Fruit fly (Drosophila melanogaster) S2 (cell line): ENCODE measurements around the gene Nipsnap.

Experiments
- CG8478 ChIP-seq: fragments of >200 bp; optimal IDR thresholded peaks from 2 replicates; lab custom pipeline; 2018
- CTCF ChIP-seq, 2 experiments: fragments of >200 bp; optimal IDR thresholded peaks; 2 replicates each; lab custom pipeline; 2018

DNA sequence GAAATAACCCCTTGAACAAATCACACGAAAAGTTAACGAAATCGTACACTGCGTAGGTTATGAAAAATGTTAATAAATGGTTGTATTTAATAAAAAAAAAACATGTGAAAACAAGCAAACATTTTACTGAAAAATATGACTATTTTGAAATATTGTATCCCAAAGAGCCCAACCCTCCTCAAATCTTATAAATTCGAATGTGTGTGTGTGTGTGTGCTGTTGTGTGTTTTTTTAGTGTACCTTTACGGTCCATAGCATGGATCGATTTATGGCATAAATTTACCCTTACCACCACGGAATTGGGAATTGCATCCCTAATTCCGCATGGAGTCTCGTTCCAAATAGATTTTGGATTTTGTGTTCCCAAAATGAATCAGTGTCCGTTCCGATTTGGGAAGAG is 30.1 kb upstream of the Nipsnap start:
- TF ChIP-seq CG8478 (lab: Kevin White, UChicago) (no peak), CTCF (optimal IDR thresholded peaks at IDR 0.05; lab: Kevin White, UChicago) (no peak)
